Fruit fly (Drosophila melanogaster): ENCODE results near the gene gcm2.

Gene gcm2

dm6 chr2L:9613922-9614321 is 5.6 kb downstream of the gcm2 start (continued):
- TF ChIP-seq chn (GFP tag; optimal IDR thresholded peaks at IDR 0.05) (no peak), B-H2 (GFP tag; optimal IDR thresholded peaks at IDR 0.05) (no peak), toy (GFP tag; IDR thresholded peaks at IDR 0.05) (no peak), CG30403 (GFP tag; optimal IDR thresholded peaks at IDR 0.05) (no peak), Scr (GFP tag; IDR thresholded peaks at IDR 0.05; ENCODE audit: partially characterized antibody) (no peak), CG15073 (GFP tag; optimal IDR thresholded peaks at IDR 0.05) (no peak), CG12299 (tag; optimal IDR thresholded peaks at IDR 0.05) (no peak), cato (GFP tag; optimal IDR thresholded peaks at IDR 0.05; ENCODE audit: borderline replicate concordance) (no peak), Fer2 (tag; optimal IDR thresholded peaks at IDR 0.05) (no peak), lab (GFP tag; optimal IDR thresholded peaks at IDR 0.05) (peak; percentile 48), Opbp (GFP tag; IDR thresholded peaks at IDR 0.05; ENCODE audit: partially characterized antibody) (no peak), CG15269 (tag; optimal IDR thresholded peaks at IDR 0.05) (peak; percentile 30), hth (optimal IDR thresholded peaks at IDR 0.05) (no peak), repo (GFP tag; optimal IDR thresholded peaks at IDR 0.05) (no peak), ato (GFP tag; IDR thresholded peaks at IDR 0.05; ENCODE audit: partially characterized antibody) (no peak), CG3847 (GFP tag; IDR thresholded peaks at IDR 0.05) (peak; percentile 33; the same call in 1 of the 2 replicates), Bteb2 (GFP tag; optimal IDR thresholded peaks at IDR 0.05) (peak; percentile 20), CG1529 (GFP tag; optimal IDR thresholded peaks at IDR 0.05) (no peak), CG30431 (GFP tag; optimal IDR thresholded peaks at IDR 0.05) (no peak), CG11093 (GFP tag; IDR thresholded peaks at IDR 0.05) (no peak), gcm2 (GFP tag; optimal IDR thresholded peaks at IDR 0.05) (no peak), Abd-B (GFP tag; optimal IDR thresholded peaks at IDR 0.05) (no peak), gsb-n (tag; optimal IDR thresholded peaks at IDR 0.05) (no peak), CG1832 (GFP tag; optimal IDR thresholded peaks at IDR 0.05) (no peak), Sox102F (GFP tag; optimal IDR thresholded peaks at IDR 0.05) (no peak), gcm (GFP tag; optimal IDR thresholded peaks at IDR 0.05) (peak; percentile 17), az2 (GFP tag; optimal IDR thresholded peaks at IDR 0.05) (peak; percentile 23), ranshi (GFP tag; IDR thresholded peaks at IDR 0.05) (0 out of 2 replicates have a peak, but pooled peaks have one; percentile 38), mam (GFP tag; optimal IDR thresholded peaks at IDR 0.05) (peak; percentile 22), CG15601 (tag; optimal IDR thresholded peaks at IDR 0.05) (peak; percentile 17), CkIIα-i1 (GFP tag; IDR thresholded peaks at IDR 0.05) (no peak), ftz-f1 (GFP tag; optimal IDR thresholded peaks at IDR 0.05) (no peak), kay (GFP tag; optimal IDR thresholded peaks at IDR 0.05) (peak; percentile 21), Hand (GFP tag; optimal IDR thresholded peaks at IDR 0.05) (no peak), CG3407 (GFP tag; optimal IDR thresholded peaks at IDR 0.05) (peak; percentile 2), Optix (GFP tag; IDR thresholded peaks at IDR 0.05) (peak; percentile 30; the same call in 1 of the 3 replicates), CG15514 (GFP tag; optimal IDR thresholded peaks at IDR 0.05) (peak; percentile 95), sd (tag; optimal IDR thresholded peaks at IDR 0.05) (peak; percentile 98), H15 (GFP tag; IDR thresholded peaks at IDR 0.05) (no peak), sug (tag; optimal IDR thresholded peaks at IDR 0.05) (peak; percentile 14), salm (tag; optimal IDR thresholded peaks at IDR 0.05) (peak; percentile 3), Antp (GFP tag; optimal IDR thresholded peaks at IDR 0.05) (no peak), Drgx (GFP tag; IDR thresholded peaks at IDR 0.05) (peak; percentile 46), E2f2 (GFP tag; IDR thresholded peaks at IDR 0.05) (peak; percentile 17; the same call in 1 of the 2 replicates), CG2875 (GFP tag; optimal IDR thresholded peaks at IDR 0.05) (peak; percentile 54), CG8924 (tag; optimal IDR thresholded peaks at IDR 0.05) (peak; percentile 52), Poxn (GFP tag; IDR thresholded peaks at IDR 0.05) (no peak), CG13123 (GFP tag; optimal IDR thresholded peaks at IDR 0.05) (no peak), Six4 (GFP tag; optimal IDR thresholded peaks at IDR 0.05) (peak; percentile 9), gt (GFP tag; IDR thresholded peaks at IDR 0.05) (no peak), CG17361 (GFP tag; IDR thresholded peaks at IDR 0.05) (0 out of 3 replicates have a peak, but pooled peaks have one; percentile 11), gsb (GFP tag; IDR thresholded peaks at IDR 0.05) (no peak)

Measured in whole organism, embryonic.